Worm (Caenorhabditis elegans) whole organism, L3 larva: Measurements from ENCODE around the gene wht-2.

ENCODE experiments used
- ceh-28 ChIP-seq: fragments of 150-350 bp; optimal IDR thresholded peaks from 2 replicates; lab custom pipeline; 2014; ENCODE audit warnings: missing biosample characterization, missing genetic modification reagents, missing genetic modification characterization
- egl-27 ChIP-seq: sonication (generic microtip); optimal IDR thresholded peaks from 4 replicates; lab custom pipeline; 2017; ENCODE audit warnings: missing biosample characterization, missing genetic modification reagents, missing genetic modification characterization
- jun-1 ChIP-seq: fragments of 150-350 bp; optimal IDR thresholded peaks from 2 replicates; lab custom pipeline; 2014; ENCODE audit warnings: missing biosample characterization, missing genetic modification reagents, missing genetic modification characterization
- lin-15B ChIP-seq: fragments of 150-350 bp; optimal IDR thresholded peaks from 2 replicates; lab custom pipeline; 2014; ENCODE audit warnings: missing biosample characterization, missing genetic modification characterization
- nhr-237 ChIP-seq: fragments of 150-350 bp; optimal IDR thresholded peaks from 2 replicates; lab custom pipeline; 2014; ENCODE audit warnings: missing biosample characterization, missing genetic modification characterization
- nhr-67 ChIP-seq: fragments of 150-350 bp; optimal IDR thresholded peaks from 2 replicates; lab custom pipeline; 2014; ENCODE audit warnings: missing biosample characterization, missing genetic modification characterization
- skn-1 ChIP-seq: fragments of 150-350 bp; optimal IDR thresholded peaks from 2 replicates; lab custom pipeline; 2014; ENCODE audit warnings: missing biosample characterization, missing genetic modification characterization
- snpc-4 ChIP-seq: fragments of 150-350 bp; optimal IDR thresholded peaks from 2 replicates; lab custom pipeline; 2014; ENCODE audit warnings: missing biosample characterization, missing genetic modification characterization

- TF ChIP-seq jun-1 (no peak), ceh-28 (tag; lab: Kevin White, UChicago) (no peak), nhr-67 (tag; lab: Kevin White, UChicago) (no peak), snpc-4 (no peak), nhr-237 (no peak), skn-1 (tag; lab: Kevin White, UChicago) (no peak), lin-15B (tag; lab: Kevin White, UChicago) (no peak), egl-27 (tag; lab: Kevin White, UChicago) (no peak)
Measured at ce11 chrIV:11472023-11472422, 1.8 kb downstream of the wht-2 start.
